Worm (Caenorhabditis elegans) whole organism, L1 larva: ENCODE data around the gene rrsr-1.

Experiments used
- C16A3.4 ChIP-seq: fragments of 150-350 bp; optimal IDR thresholded peaks from 2 replicates; lab custom pipeline; 2014; ENCODE audit warnings: missing biosample characterization, missing genetic modification characterization
- C34B4.2 ChIP-seq: sonication (generic microtip); optimal IDR thresholded peaks from 2 replicates; lab custom pipeline; 2017; ENCODE audit warnings: mild to moderate bottlenecking, missing genetic modification characterization, missing compliant biosample characterization
- Y116A8C.19 ChIP-seq: sonication (generic microtip); optimal IDR thresholded peaks from 2 replicates; lab custom pipeline; 2016; ENCODE audit warnings: missing compliant biosample characterization, missing genetic modification characterization, borderline replicate concordance
- fkh-10 ChIP-seq: sonication (generic microtip); optimal IDR thresholded peaks from 2 replicates; lab custom pipeline; 2017; ENCODE audit warnings: missing biosample characterization, missing genetic modification reagents, missing genetic modification characterization
- nhr-28 ChIP-seq: fragments of 150-350 bp; optimal IDR thresholded peaks from 2 replicates; lab custom pipeline; 2014; ENCODE audit warnings: missing biosample characterization, missing genetic modification characterization
- pag-3 ChIP-seq: sonication (generic microtip); optimal IDR thresholded peaks from 2 replicates; lab custom pipeline; 2017; ENCODE audit warnings: missing genetic modification characterization, mild to moderate bottlenecking, missing compliant biosample characterization, antibody characterized with exemption, borderline replicate concordance; ENCODE audit not compliant: insufficient read depth
- zag-1 ChIP-seq: fragments of 150-350 bp; optimal IDR thresholded peaks from 2 replicates; lab custom pipeline; 2014; ENCODE audit warnings: missing biosample characterization, missing genetic modification characterization
- ztf-11 ChIP-seq, 2 experiments: sonication (generic microtip); optimal IDR thresholded peaks; 2 replicates each; lab custom pipeline; 2016 to 2017; ENCODE audit warnings: missing genetic modification characterization in 2 of 2, missing biosample characterization in 1 of 2, missing compliant biosample characterization in 1 of 2

ce11 chrV:14408774-14409173 lies 16.0 kb downstream of the rrsr-1 start, which contains the start of gene gnrr-2:
- TF ChIP-seq Y116A8C.19 (no peak), pag-3 (tag; lab: Kevin White, UChicago) (no peak), nhr-28 (tag; lab: Kevin White, UChicago) (no peak), fkh-10 (GFP tag; lab: Kevin White, UChicago) (no peak), zag-1 (tag; lab: Kevin White, UChicago) (no peak), C34B4.2 (tag; lab: Kevin White, UChicago) (no peak), C16A3.4 (tag; lab: Kevin White, UChicago) (no peak), ztf-11 (tag; optimal IDR thresholded peaks at IDR 0.05; lab: Kevin White, UChicago) (no peak)
